Worm (Caenorhabditis elegans): Measurements from ENCODE around the gene C15H11.11.

DNA sequence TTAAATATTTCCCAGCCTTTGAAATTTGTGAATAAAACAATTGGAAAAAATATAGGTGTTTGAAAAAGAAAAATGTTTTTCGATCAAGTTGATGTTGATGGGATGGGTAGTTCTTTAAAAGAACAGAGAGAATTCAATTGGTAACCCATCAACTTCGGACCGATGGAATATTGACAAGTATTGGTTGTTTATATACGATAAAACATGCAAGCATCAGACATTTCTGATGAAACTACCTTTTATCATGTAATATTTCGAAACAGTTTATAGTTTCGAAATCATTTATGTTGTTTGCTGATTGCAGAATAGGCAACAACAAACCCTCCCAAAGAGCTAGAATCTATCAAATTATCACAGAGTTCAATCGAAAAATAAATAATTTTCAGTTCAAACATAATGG lies 5.4 kb upstream of the C15H11.11 start:
- TF ChIP-seq mdl-1 (tag; optimal IDR thresholded peaks at IDR 0.05) (no peak), unc-62 (GFP tag; optimal IDR thresholded peaks at IDR 0.05) (no peak), nhr-77 (tag; optimal IDR thresholded peaks at IDR 0.05) (no peak), alr-1 (tag; optimal IDR thresholded peaks at IDR 0.05) (no peak), lin-11 (tag; optimal IDR thresholded peaks at IDR 0.05) (no peak), nhr-23 (tag; optimal IDR thresholded peaks at IDR 0.05) (no peak), nhr-11 (tag; optimal IDR thresholded peaks at IDR 0.05) (no peak), ztf-4 (tag; optimal IDR thresholded peaks at IDR 0.05) (no peak), ztf-1 (GFP tag; conservative IDR thresholded peaks at IDR 0.05) (no peak), skn-1 (tag; optimal IDR thresholded peaks at IDR 0.05) (no peak)

Data from whole organism, L2 larva.